Fruit fly (Drosophila melanogaster) whole organism, wandering third instar larva: ENCODE data around the gene Muc18B.

Experiments
- CG32264 ChIP-seq: fragments of 200-800 bp; sonication (Bioruptor generic); optimal IDR thresholded peaks from 2 replicates; lab custom pipeline; 2016; ENCODE audit warnings: missing biosample characterization, missing genetic modification characterization
- Dfd ChIP-seq: fragments of >200 bp; optimal IDR thresholded peaks from 2 replicates; lab custom pipeline; 2017; ENCODE audit warnings: missing biosample characterization, missing genetic modification characterization
- Jra ChIP-seq: sonication (Bioruptor generic); optimal IDR thresholded peaks from 2 replicates; lab custom pipeline; 2016; ENCODE audit warnings: missing biosample characterization, missing genetic modification characterization
- Myc ChIP-seq: fragments of >200 bp; optimal IDR thresholded peaks from 2 replicates; lab custom pipeline; 2017
- OdsH ChIP-seq: fragments of 200-800 bp; sonication (Bioruptor generic); optimal IDR thresholded peaks from 2 replicates; lab custom pipeline; 2016; ENCODE audit warnings: missing biosample characterization, mild to moderate bottlenecking, missing genetic modification characterization
- Rel ChIP-seq, 2 experiments: fragments of 200-800 bp; sonication (Bioruptor generic) in 1 of 2; optimal IDR thresholded peaks; 2 replicates in 1 of 2; 3 replicates in 1 of 2; lab custom pipeline; 2016 to 2019; ENCODE audit warnings: mild to moderate bottlenecking in 2 of 2, missing biosample characterization in 2 of 2, missing genetic modification characterization in 2 of 2, moderate library complexity in 1 of 2
- fru ChIP-seq: fragments of 200-800 bp; sonication (Bioruptor generic); optimal IDR thresholded peaks from 3 replicates; lab custom pipeline; 2016; ENCODE audit warnings: missing biosample characterization, mild to moderate bottlenecking, missing genetic modification characterization
- lola ChIP-seq: fragments of >200 bp; optimal IDR thresholded peaks from 2 replicates; lab custom pipeline; 2017; ENCODE audit warnings: missing biosample characterization, missing genetic modification characterization
- pan ChIP-seq: fragments of >200 bp; optimal IDR thresholded peaks from 2 replicates; lab custom pipeline; 2017
- woc ChIP-seq: sonication (Bioruptor generic); optimal IDR thresholded peaks from 2 replicates; lab custom pipeline; 2016; ENCODE audit warnings: missing biosample characterization, mild to moderate bottlenecking, missing genetic modification characterization

DNA sequence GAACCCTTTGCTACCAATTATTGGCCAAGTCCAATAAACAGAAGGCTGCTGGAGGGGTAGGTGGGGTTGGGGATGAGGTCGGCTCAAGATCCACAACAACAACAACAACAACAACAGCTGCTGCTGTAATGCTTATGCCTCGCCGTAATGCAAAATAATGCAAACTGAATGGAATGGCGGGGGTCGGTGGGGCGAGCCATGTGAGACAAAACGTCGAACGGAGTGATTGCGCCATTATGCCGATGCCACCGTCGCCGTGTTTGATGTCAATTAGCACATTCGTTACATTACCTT is 45.3 kb downstream of the Muc18B start:
- no peak for TF ChIP-seq Myc (lab: Kevin White, UChicago)
- TF ChIP-seq CG32264 = no peak
- no peak for TF ChIP-seq OdsH (GFP tag; lab: Kevin White, UChicago)
- TF ChIP-seq pan = no peak
- TF ChIP-seq Jra (GFP tag; lab: Kevin White, UChicago) = no peak
- no peak for TF ChIP-seq lola (GFP tag; lab: Kevin White, UChicago)
- no peak for TF ChIP-seq Dfd (GFP tag; lab: Kevin White, UChicago)
- TF ChIP-seq woc (GFP tag; lab: Kevin White, UChicago) = no peak
- no peak for TF ChIP-seq Rel (GFP tag; optimal IDR thresholded peaks at IDR 0.05; lab: Kevin White, UChicago)
- TF ChIP-seq Rel (tag; optimal IDR thresholded peaks at IDR 0.05; lab: Kevin White, UChicago) = no peak
- no peak for TF ChIP-seq fru (GFP tag; lab: Kevin White, UChicago)
